Fruit fly (Drosophila melanogaster) Kc167 (cell line): ENCODE data around the gene Rtel1.

Source experiments
- insv ChIP-seq: fragments of >200 bp; optimal IDR thresholded peaks from 3 replicates; lab custom pipeline; 2018; ENCODE audit warnings: missing external identifiers
- psq ChIP-seq: fragments of >200 bp; optimal IDR thresholded peaks from 2 replicates; lab custom pipeline; 2017; ENCODE audit warnings: missing external identifiers

dm6 chrX:5724151-5724699 is 23.3 kb upstream of the Rtel1 start:
- no peak for TF ChIP-seq insv
- TF ChIP-seq psq = no peak
